Worm (Caenorhabditis elegans) whole organism, L3 larva: ENCODE data around the gene cng-3.

ENCODE experiments used
- ZK546.5 ChIP-seq: sonication (generic microtip); optimal IDR thresholded peaks from 2 replicates; lab custom pipeline; 2017; ENCODE audit warnings: missing biosample characterization, missing genetic modification characterization
- egl-27 ChIP-seq: sonication (generic microtip); optimal IDR thresholded peaks from 4 replicates; lab custom pipeline; 2017; ENCODE audit warnings: missing biosample characterization, missing genetic modification reagents, missing genetic modification characterization
- elt-1 ChIP-seq: fragments of 150-350 bp; optimal IDR thresholded peaks from 2 replicates; lab custom pipeline; 2014; ENCODE audit warnings: missing biosample characterization, missing genetic modification characterization
- hmg-11 ChIP-seq: sonication (generic microtip); optimal IDR thresholded peaks from 2 replicates; lab custom pipeline; 2016; ENCODE audit warnings: missing genetic modification characterization, missing compliant biosample characterization
- mdl-1 ChIP-seq: fragments of 150-350 bp; optimal IDR thresholded peaks from 2 replicates; lab custom pipeline; 2014; ENCODE audit warnings: missing biosample characterization, missing genetic modification characterization
- nfya-1 ChIP-seq: sonication (generic microtip); optimal IDR thresholded peaks from 2 replicates; lab custom pipeline; 2017; ENCODE audit warnings: missing genetic modification characterization, mild to moderate bottlenecking, missing compliant biosample characterization, antibody characterized with exemption, moderate library complexity; ENCODE audit not compliant: insufficient read depth
- nhr-11 ChIP-seq: fragments of 150-350 bp; optimal IDR thresholded peaks from 2 replicates; lab custom pipeline; 2014; ENCODE audit warnings: missing biosample characterization, missing genetic modification characterization
- nhr-12 ChIP-seq: fragments of 150-350 bp; optimal IDR thresholded peaks from 2 replicates; lab custom pipeline; 2014; ENCODE audit warnings: missing biosample characterization, missing genetic modification characterization
- nhr-28 ChIP-seq: fragments of 150-350 bp; optimal IDR thresholded peaks from 2 replicates; lab custom pipeline; 2014; ENCODE audit warnings: missing biosample characterization, missing genetic modification characterization
- nhr-43 ChIP-seq: sonication (generic microtip); optimal IDR thresholded peaks from 2 replicates; lab custom pipeline; 2016; ENCODE audit warnings: mild to moderate bottlenecking, missing genetic modification characterization, missing compliant biosample characterization; ENCODE audit not compliant: poor library complexity, severe bottlenecking
- tbx-2 ChIP-seq: sonication (generic microtip); optimal IDR thresholded peaks from 2 replicates; lab custom pipeline; 2016; ENCODE audit warnings: mild to moderate bottlenecking, missing genetic modification characterization, missing compliant biosample characterization
- unc-39 ChIP-seq: sonication (generic microtip); optimal IDR thresholded peaks from 4 replicates; lab custom pipeline; 2017; ENCODE audit warnings: missing biosample characterization, missing genetic modification characterization

ce11 chrIV:9485040-9485439, 4.2 kb upstream of the cng-3 start, which contains the start of gene gadr-2:
- TF ChIP-seq nhr-28 (tag; lab: Kevin White, UChicago) (no peak), ZK546.5 (tag; lab: Kevin White, UChicago) (no peak), nfya-1 (no peak), nhr-11 (tag; lab: Kevin White, UChicago) (no peak), nhr-43 (tag; lab: Kevin White, UChicago) (no peak), nhr-12 (tag; lab: Kevin White, UChicago) (no peak), mdl-1 (tag; lab: Kevin White, UChicago) (no peak), elt-1 (tag; lab: Kevin White, UChicago) (no peak), egl-27 (tag; lab: Kevin White, UChicago) (no peak), hmg-11 (tag; lab: Kevin White, UChicago) (no peak), unc-39 (no peak), tbx-2 (no peak)
